Worm (Caenorhabditis elegans) whole organism, mixed stage, embryonic: ENCODE results near the gene hhat-1.

Experiments used
- ces-1 ChIP-seq: fragments of 150-350 bp; optimal IDR thresholded peaks from 2 replicates; lab custom pipeline; 2014; ENCODE audit warnings: missing biosample characterization, missing genetic modification reagents, missing genetic modification characterization
- lsy-2 ChIP-seq: fragments of 150-350 bp; optimal IDR thresholded peaks from 2 replicates; lab custom pipeline; 2014; ENCODE audit warnings: missing biosample characterization, missing genetic modification characterization
- mep-1 ChIP-seq: fragments of 150-350 bp; optimal IDR thresholded peaks from 2 replicates; lab custom pipeline; 2017; ENCODE audit warnings: missing biosample characterization, missing genetic modification reagents, missing genetic modification characterization, inconsistent platforms
- unc-39 ChIP-seq: fragments of 150-350 bp; optimal IDR thresholded peaks from 2 replicates; lab custom pipeline; 2014; ENCODE audit warnings: missing biosample characterization, missing genetic modification characterization

DNA sequence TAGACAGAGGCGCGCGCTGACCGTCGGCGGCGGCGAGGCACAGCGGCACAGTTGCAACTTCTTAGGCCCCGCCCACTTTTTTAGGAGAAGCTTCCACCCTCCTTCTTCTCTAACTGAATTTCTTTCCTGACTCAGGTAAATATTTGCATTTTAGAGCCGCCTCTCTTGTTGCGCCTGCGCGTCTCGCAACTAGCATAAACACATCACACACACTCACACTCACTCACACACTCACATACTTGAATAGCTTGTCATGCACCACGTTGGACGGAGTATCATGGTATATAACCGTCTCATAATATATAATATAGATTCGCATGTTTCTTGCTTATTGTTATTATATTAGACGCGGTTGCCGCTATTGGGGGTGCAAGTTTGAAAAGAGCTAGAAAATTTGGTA is 6.1 kb downstream of the hhat-1 start, which contains the start of gene unc-52:
- TF ChIP-seq unc-39 (tag; lab: Kevin White, UChicago) (no peak), mep-1 (no peak), lsy-2 (tag; lab: Kevin White, UChicago) (no peak), ces-1 (GFP tag; lab: Kevin White, UChicago) (no peak)
